Fruit fly (Drosophila melanogaster): ENCODE data around the gene AP-2mu.

AP-2mu gene

dm6 chr3R:22449871-22450424 is 12.3 kb upstream of the AP-2mu start:
- TF ChIP-seq CG8159 (tag; optimal IDR thresholded peaks at IDR 0.05): no peak
- no peak for TF ChIP-seq CG9948 (tag; optimal IDR thresholded peaks at IDR 0.05)
- no peak for TF ChIP-seq CG17806 (tag; optimal IDR thresholded peaks at IDR 0.05)
- TF ChIP-seq CG13204 (GFP tag; optimal IDR thresholded peaks at IDR 0.05): no peak
- no peak for TF ChIP-seq EcR (GFP tag; optimal IDR thresholded peaks at IDR 0.05)

dm6 chr3R:22454397-22455334 is 7.6 kb upstream of the AP-2mu start:
- TF ChIP-seq gl (tag; optimal IDR thresholded peaks at IDR 0.05) (no peak), Pif1B (GFP tag; optimal IDR thresholded peaks at IDR 0.05) (no peak), CG8159 (tag; optimal IDR thresholded peaks at IDR 0.05) (no peak), CG9948 (tag; optimal IDR thresholded peaks at IDR 0.05) (no peak), Snoo (tag; optimal IDR thresholded peaks at IDR 0.05) (no peak), Pif1A (GFP tag; optimal IDR thresholded peaks at IDR 0.05) (no peak), CG17806 (tag; optimal IDR thresholded peaks at IDR 0.05) (no peak), fd96Ca (GFP tag; IDR thresholded peaks at IDR 0.05) (no peak), Ets98B (GFP tag; IDR thresholded peaks at IDR 0.05) (no peak), D1 (tag; optimal IDR thresholded peaks at IDR 0.05) (no peak), CG4496 (GFP tag; IDR thresholded peaks at IDR 0.05) (no peak), rn (GFP tag; IDR thresholded peaks at IDR 0.05) (no peak), CG12605 (GFP tag; IDR thresholded peaks at IDR 0.05) (no peak), CG15710 (tag; optimal IDR thresholded peaks at IDR 0.05) (no peak), CG13204 (GFP tag; optimal IDR thresholded peaks at IDR 0.05) (no peak), CG32121 (GFP tag; IDR thresholded peaks at IDR 0.05) (no peak), EcR (GFP tag; optimal IDR thresholded peaks at IDR 0.05) (no peak), CG34367 (tag; optimal IDR thresholded peaks at IDR 0.05) (no peak), CG14655 (GFP tag; optimal IDR thresholded peaks at IDR 0.05) (no peak), CG10348 (GFP tag; IDR thresholded peaks at IDR 0.05) (no peak)

DNA sequence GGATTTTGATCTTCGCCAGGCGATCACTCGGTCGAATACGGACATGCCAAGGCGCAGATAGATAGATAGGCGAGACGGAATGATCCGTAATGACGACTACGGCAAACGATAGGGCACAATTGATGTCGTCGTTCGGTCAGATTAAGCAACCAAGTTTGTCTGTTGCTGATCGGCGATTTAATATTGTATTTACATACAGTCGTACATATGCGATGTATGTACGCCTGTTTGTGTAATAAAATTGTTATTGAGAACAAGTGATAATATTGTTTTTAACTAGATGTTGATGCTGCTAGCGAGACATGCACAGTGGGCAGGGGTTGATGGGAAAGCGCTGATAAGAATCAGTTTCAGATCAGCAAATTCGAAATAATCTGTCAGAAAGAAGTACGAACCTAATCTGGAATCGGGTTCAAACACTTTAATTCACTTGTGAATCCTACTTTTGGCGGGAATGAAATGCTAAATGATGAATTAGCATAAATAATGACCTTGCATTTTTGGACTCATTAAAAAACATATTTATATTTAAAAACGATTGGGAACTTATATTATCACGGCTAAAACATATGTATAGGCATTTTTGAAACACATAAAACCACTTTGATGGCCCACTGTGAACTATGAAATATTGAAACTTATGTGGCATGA is 6.8 kb upstream of the AP-2mu start:
- TF ChIP-seq rn (GFP tag; IDR thresholded peaks at IDR 0.05): no peak
- no peak for TF ChIP-seq CG10348 (GFP tag; IDR thresholded peaks at IDR 0.05)
- TF ChIP-seq D1 (tag; optimal IDR thresholded peaks at IDR 0.05): no peak
- TF ChIP-seq CG34367 (tag; optimal IDR thresholded peaks at IDR 0.05): peak; percentile 16
- TF ChIP-seq CG8159 (tag; optimal IDR thresholded peaks at IDR 0.05): peak; percentile 71
- peak; percentile 50 for TF ChIP-seq CG9948 (tag; optimal IDR thresholded peaks at IDR 0.05)
- no peak for TF ChIP-seq EcR (GFP tag; optimal IDR thresholded peaks at IDR 0.05)
- TF ChIP-seq CG17806 (tag; optimal IDR thresholded peaks at IDR 0.05): peak; percentile 14
- TF ChIP-seq Pif1B (GFP tag; optimal IDR thresholded peaks at IDR 0.05): peak; percentile 17
- no peak for TF ChIP-seq Pif1A (GFP tag; optimal IDR thresholded peaks at IDR 0.05)
- TF ChIP-seq CG12605 (GFP tag; IDR thresholded peaks at IDR 0.05): no peak
- 0 out of 3 replicates have a peak, but pooled peaks have one; percentile 16 for TF ChIP-seq fd96Ca (GFP tag; IDR thresholded peaks at IDR 0.05)
- TF ChIP-seq Ets98B (GFP tag; IDR thresholded peaks at IDR 0.05): no peak
- peak; percentile 41 for TF ChIP-seq CG8301 (tag; optimal IDR thresholded peaks at IDR 0.05)
- TF ChIP-seq CG13204 (GFP tag; optimal IDR thresholded peaks at IDR 0.05): no peak
- TF ChIP-seq CG15710 (tag; optimal IDR thresholded peaks at IDR 0.05): peak; percentile 39

- no peak for TF ChIP-seq CG34367 (tag; optimal IDR thresholded peaks at IDR 0.05)
- TF ChIP-seq CG4496 (GFP tag; IDR thresholded peaks at IDR 0.05): no peak
- no peak for TF ChIP-seq CG17806 (tag; optimal IDR thresholded peaks at IDR 0.05)
- no peak for TF ChIP-seq CG13204 (GFP tag; optimal IDR thresholded peaks at IDR 0.05)
- no peak for TF ChIP-seq Pif1B (GFP tag; optimal IDR thresholded peaks at IDR 0.05)
- TF ChIP-seq EcR (GFP tag; optimal IDR thresholded peaks at IDR 0.05): no peak
- no peak for TF ChIP-seq Ets98B (GFP tag; IDR thresholded peaks at IDR 0.05)
- TF ChIP-seq CG10348 (GFP tag; IDR thresholded peaks at IDR 0.05): no peak
- TF ChIP-seq CG12605 (GFP tag; IDR thresholded peaks at IDR 0.05): no peak
- TF ChIP-seq CG8159 (tag; optimal IDR thresholded peaks at IDR 0.05): no peak
- TF ChIP-seq CG32121 (GFP tag; IDR thresholded peaks at IDR 0.05): no peak
- TF ChIP-seq fd96Ca (GFP tag; IDR thresholded peaks at IDR 0.05): no peak
- TF ChIP-seq D1 (tag; optimal IDR thresholded peaks at IDR 0.05): no peak
- TF ChIP-seq gl (tag; optimal IDR thresholded peaks at IDR 0.05): no peak
Measured at dm6 chr3R:22456007-22456406, 6.2 kb upstream of the AP-2mu start.

DNA sequence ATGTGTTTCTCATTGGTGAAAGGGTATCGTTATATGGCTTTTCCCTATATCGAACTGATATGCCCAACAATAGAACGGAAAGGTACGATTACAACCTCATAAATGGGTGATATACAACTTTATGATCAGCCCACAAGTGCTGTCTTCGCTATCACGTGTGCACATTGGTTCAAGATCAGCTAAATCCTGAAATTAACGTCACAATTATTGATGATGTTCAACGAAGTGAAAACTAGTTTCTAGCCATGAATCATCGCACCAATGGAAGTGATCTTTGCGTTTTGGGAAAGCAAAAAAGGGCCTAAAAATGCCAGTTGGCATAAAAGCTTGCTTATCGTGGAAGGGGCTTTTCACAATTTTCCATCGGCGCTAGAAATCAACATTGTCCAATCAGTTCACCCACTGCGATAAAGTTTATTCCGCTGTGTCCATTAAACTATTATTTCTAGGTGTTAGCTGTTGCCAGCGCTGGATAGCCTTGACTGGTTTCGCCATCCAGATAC is 2.4 kb downstream of the AP-2mu start, which contains the start of gene CG7054:
CG7054 (plus strand) TSS at position 375 of the 503 bp plus-strand sequence.
- TF ChIP-seq CG4496 (GFP tag; IDR thresholded peaks at IDR 0.05): 0 out of 3 replicates have a peak, but pooled peaks have one; percentile 16
- no peak for TF ChIP-seq CG8159 (tag; optimal IDR thresholded peaks at IDR 0.05)
- TF ChIP-seq CG17806 (tag; optimal IDR thresholded peaks at IDR 0.05): no peak
- TF ChIP-seq CG9948 (tag; optimal IDR thresholded peaks at IDR 0.05): no peak
- TF ChIP-seq Ets98B (GFP tag; IDR thresholded peaks at IDR 0.05): peak; percentile 9; the same call in 1 of the 2 replicates
- TF ChIP-seq CG10348 (GFP tag; IDR thresholded peaks at IDR 0.05): no peak
- no peak for TF ChIP-seq CG8301 (tag; optimal IDR thresholded peaks at IDR 0.05)
- TF ChIP-seq gl (tag; optimal IDR thresholded peaks at IDR 0.05): no peak
- no peak for TF ChIP-seq CG13204 (GFP tag; optimal IDR thresholded peaks at IDR 0.05)
- TF ChIP-seq Pif1B (GFP tag; optimal IDR thresholded peaks at IDR 0.05): no peak
